Worm (Caenorhabditis elegans) whole organism, mixed stage, embryonic: ENCODE measurements around the gene M04C3.1.

Source experiments
- ceh-39 ChIP-seq: fragments of 150-350 bp; optimal IDR thresholded peaks from 2 replicates; lab custom pipeline; 2014; ENCODE audit warnings: missing biosample characterization, missing genetic modification characterization
- ceh-43 ChIP-seq: fragments of 200-800 bp; sonication (Bioruptor generic); optimal IDR thresholded peaks from 2 replicates; lab custom pipeline; 2018; ENCODE audit warnings: mild to moderate bottlenecking, missing genetic modification characterization, moderate library complexity, missing compliant biosample characterization
- ces-1 ChIP-seq: fragments of 150-350 bp; optimal IDR thresholded peaks from 2 replicates; lab custom pipeline; 2014; ENCODE audit warnings: missing biosample characterization, missing genetic modification reagents, missing genetic modification characterization
- elt-1 ChIP-seq: sonication (generic microtip); optimal IDR thresholded peaks from 2 replicates; lab custom pipeline; 2017; ENCODE audit warnings: missing genetic modification characterization, mild to moderate bottlenecking, missing compliant biosample characterization, antibody characterized with exemption, moderate library complexity, borderline replicate concordance; ENCODE audit not compliant: insufficient read depth
- elt-3 ChIP-seq: fragments of 150-350 bp; optimal IDR thresholded peaks from 2 replicates; lab custom pipeline; 2014; ENCODE audit warnings: missing biosample characterization, missing genetic modification characterization
- flh-1 ChIP-seq: fragments of 200-800 bp; sonication (Bioruptor generic); optimal IDR thresholded peaks from 2 replicates; lab custom pipeline; 2018; ENCODE audit warnings: mild to moderate bottlenecking, missing genetic modification characterization, moderate library complexity, missing compliant biosample characterization
- lin-13 ChIP-seq: fragments of 150-350 bp; optimal IDR thresholded peaks from 2 replicates; lab custom pipeline; 2014; ENCODE audit warnings: missing biosample characterization, missing genetic modification characterization
- lsy-2 ChIP-seq: fragments of 150-350 bp; optimal IDR thresholded peaks from 2 replicates; lab custom pipeline; 2014; ENCODE audit warnings: missing biosample characterization, missing genetic modification characterization
- pha-4 ChIP-seq: fragments of 150-350 bp; optimal IDR thresholded peaks from 2 replicates; lab custom pipeline; 2018; ENCODE audit warnings: missing biosample characterization, missing genetic modification reagents, missing genetic modification characterization
- sptf-1 ChIP-seq: sonication (generic microtip); optimal IDR thresholded peaks from 2 replicates; lab custom pipeline; 2017; ENCODE audit warnings: mild to moderate bottlenecking, missing genetic modification characterization, moderate library complexity, missing compliant biosample characterization
- unc-120 ChIP-seq: sonication (generic microtip); optimal IDR thresholded peaks from 2 replicates; lab custom pipeline; 2017; ENCODE audit warnings: missing genetic modification characterization, missing compliant biosample characterization; ENCODE audit not compliant: poor library complexity, severe bottlenecking
- unc-62 ChIP-seq: fragments of 150-350 bp; optimal IDR thresholded peaks from 2 replicates; lab custom pipeline; 2014; ENCODE audit warnings: missing biosample characterization, missing genetic modification reagents, missing genetic modification characterization
- ztf-11 ChIP-seq: fragments of 150-350 bp; optimal IDR thresholded peaks from 2 replicates; lab custom pipeline; 2014; ENCODE audit warnings: missing biosample characterization, missing genetic modification characterization

DNA sequence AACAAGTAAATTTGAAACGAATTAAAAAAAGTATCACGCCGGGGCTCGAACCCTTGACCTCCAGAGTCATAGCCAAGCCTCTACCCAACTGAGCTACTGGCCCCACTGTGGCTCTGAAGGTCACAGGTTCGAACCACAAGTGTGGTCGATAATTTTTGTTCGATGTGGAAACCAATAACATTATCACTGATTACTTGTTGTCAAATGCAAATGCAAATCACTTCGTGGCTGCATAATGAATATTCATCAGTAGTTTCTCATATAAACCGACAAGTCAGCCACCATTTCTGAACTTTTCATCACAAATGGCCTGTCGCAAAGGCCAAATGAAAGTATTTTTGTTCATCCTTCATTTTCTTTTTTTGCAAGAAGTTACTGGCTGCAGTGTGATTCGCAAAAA lies 50.7 kb downstream of the M04C3.1 start, which contains the start of gene C25F9.8:
- TF ChIP-seq elt-1 (tag; lab: Kevin White, UChicago), result no peak
- TF ChIP-seq lsy-2, result no peak
- no peak for TF ChIP-seq pha-4 (tag; lab: Kevin White, UChicago)
- TF ChIP-seq ztf-11 (tag; lab: Kevin White, UChicago), result no peak
- TF ChIP-seq ceh-43 (GFP tag; lab: Kevin White, UChicago), result no peak
- no peak for TF ChIP-seq elt-3 (tag; lab: Kevin White, UChicago)
- no peak for TF ChIP-seq ces-1 (GFP tag; lab: Kevin White, UChicago)
- TF ChIP-seq lin-13 (tag; lab: Kevin White, UChicago), result no peak
- TF ChIP-seq flh-1 (GFP tag; lab: Kevin White, UChicago), result no peak
- TF ChIP-seq ceh-39, result no peak
- no peak for TF ChIP-seq sptf-1 (tag; lab: Kevin White, UChicago)
- TF ChIP-seq unc-62 (GFP tag; lab: Kevin White, UChicago), result no peak
- TF ChIP-seq unc-120 (tag; lab: Kevin White, UChicago), result no peak
